Worm (Caenorhabditis elegans) whole organism, L4 larva: Measurements from ENCODE around the gene ccd-5.

Experiments
- lir-3 ChIP-seq: sonication (generic microtip); optimal IDR thresholded peaks from 2 replicates; lab custom pipeline; 2016; ENCODE audit warnings: mild to moderate bottlenecking, missing genetic modification characterization, missing compliant biosample characterization
- madf-9 ChIP-seq: fragments of 200-800 bp; sonication (Bioruptor generic); conservative IDR thresholded peaks from 2 replicates; pipeline ENCODE4 v1.3.6; 2022; ENCODE audit warnings: missing genetic modification reagents, missing genetic modification characterization, missing compliant biosample characterization
- mdl-1 ChIP-seq, 2 experiments: fragments of 150-350 bp in 1 of 2; sonication (generic microtip) in 1 of 2; optimal IDR thresholded peaks; 2 replicates each; lab custom pipeline; 2014 to 2017; ENCODE audit warnings: missing biosample characterization in 2 of 2, missing genetic modification characterization in 2 of 2
- nhr-102 ChIP-seq: sonication (generic microtip); optimal IDR thresholded peaks from 2 replicates; lab custom pipeline; 2016; ENCODE audit warnings: mild to moderate bottlenecking, missing genetic modification characterization, moderate library complexity, missing compliant biosample characterization
- nhr-25 ChIP-seq: sonication (generic microtip); optimal IDR thresholded peaks from 2 replicates; lab custom pipeline; 2017; ENCODE audit warnings: missing genetic modification characterization, mild to moderate bottlenecking, missing compliant biosample characterization, antibody characterized with exemption, moderate library complexity, borderline replicate concordance; ENCODE audit not compliant: insufficient read depth
- unc-62 ChIP-seq, 3 experiments: fragments of 150-350 bp in 1 of 3; sonication (generic microtip); optimal IDR thresholded peaks in 2 of 3; peaks in 1 of 3; 1 replicate in 1 of 3; 2 replicates in 2 of 3; lab custom pipeline; 2014 to 2017; ENCODE audit warnings: missing biosample characterization in 3 of 3, missing genetic modification characterization in 3 of 3, missing genetic modification reagents in 3 of 3, missing genotype in 1 of 3
- zag-1 ChIP-seq: fragments of 150-350 bp; optimal IDR thresholded peaks from 2 replicates; lab custom pipeline; 2014; ENCODE audit warnings: missing biosample characterization, missing genetic modification characterization
- ztf-11 ChIP-seq: fragments of 150-350 bp; optimal IDR thresholded peaks from 2 replicates; lab custom pipeline; 2014; ENCODE audit warnings: missing biosample characterization, missing genetic modification characterization

ce11 chrX:2581828-2582589 is 9.6 kb upstream of the ccd-5 start:
- no peak for TF ChIP-seq lir-3 (tag; lab: Kevin White, UChicago)
- TF ChIP-seq mdl-1 (tag; optimal IDR thresholded peaks at IDR 0.05; lab: Kevin White, UChicago), result no peak
- no peak for TF ChIP-seq nhr-102 (tag; lab: Kevin White, UChicago)
- no peak for TF ChIP-seq madf-9 (GFP tag; lab: Robert Waterston, UW)
- TF ChIP-seq unc-62 (GFP tag; optimal IDR thresholded peaks at IDR 0.05 in 1 of 2; lab: Kevin White, UChicago), result peak in 1 of 2 experiments; percentile 92
- no peak for TF ChIP-seq unc-62 (tag; optimal IDR thresholded peaks at IDR 0.05; lab: Kevin White, UChicago)
- TF ChIP-seq ztf-11 (tag; lab: Kevin White, UChicago), result no peak
- TF ChIP-seq zag-1 (tag; lab: Kevin White, UChicago), result no peak
- no peak for TF ChIP-seq nhr-25 (tag; lab: Kevin White, UChicago)
